Fruit fly (Drosophila melanogaster): ENCODE data around the gene Ns1.

- no peak for TF ChIP-seq CTCF (optimal IDR thresholded peaks at IDR 0.05)
- no peak for TF ChIP-seq CG8478 (optimal IDR thresholded peaks at IDR 0.05)
Measured at dm6 chr3R:17065018-17065784, 7.3 kb downstream of the Ns1 start.

Measured in S2 (cell line).